Fruit fly (Drosophila melanogaster) whole organism, embryonic: ENCODE results near the gene sky.

Source experiments
- Bgb ChIP-seq: fragments of 200-800 bp; sonication (Bioruptor generic); IDR thresholded peaks from 2 replicates; pipeline ENCODE4 v1.3.6; 2022; ENCODE audit warnings: missing biosample characterization, missing genetic modification characterization; ENCODE audit not compliant: partially characterized antibody
- CG10366 ChIP-seq: fragments of 200-800 bp; sonication (Bioruptor generic); IDR thresholded peaks from 2 replicates; pipeline ENCODE4 v1.3.6; 2022; ENCODE audit warnings: missing biosample characterization, missing genetic modification characterization
- CG11723 ChIP-seq: fragments of 200-800 bp; sonication (Bioruptor generic); optimal IDR thresholded peaks from 2 replicates; lab custom pipeline; 2017; ENCODE audit warnings: missing biosample characterization, mild to moderate bottlenecking, missing genetic modification characterization
- CG12155 ChIP-seq: fragments of 200-800 bp; sonication (Bioruptor generic); optimal IDR thresholded peaks from 3 replicates; lab custom pipeline; 2016; ENCODE audit warnings: missing biosample characterization, missing genetic modification characterization
- CG12942 ChIP-seq: fragments of 200-800 bp; sonication (Bioruptor generic); optimal IDR thresholded peaks from 3 replicates; lab custom pipeline; 2016; ENCODE audit warnings: missing biosample characterization, missing genetic modification characterization
- CG13775 ChIP-seq: fragments of 200-800 bp; sonication (Bioruptor generic); optimal IDR thresholded peaks from 3 replicates; lab custom pipeline; 2017; ENCODE audit warnings: missing biosample characterization, mild to moderate bottlenecking, missing genetic modification characterization
- CG15269 ChIP-seq: fragments of 200-800 bp; sonication (Bioruptor generic); optimal IDR thresholded peaks from 2 replicates; lab custom pipeline; 2018; ENCODE audit warnings: missing biosample characterization, mild to moderate bottlenecking, missing genetic modification characterization, moderate library complexity
- CG17361 ChIP-seq: fragments of 200-800 bp; sonication (Bioruptor generic); IDR thresholded peaks from 3 replicates; pipeline ENCODE4 v1.3.6; 2022; ENCODE audit warnings: missing biosample characterization, missing genetic modification characterization
- CG17612 ChIP-seq: fragments of 200-800 bp; sonication (Bioruptor generic); IDR thresholded peaks from 2 replicates; pipeline ENCODE4 v1.3.6; 2022; ENCODE audit warnings: missing biosample characterization, missing genetic modification characterization
- CG17912 ChIP-seq: fragments of 200-800 bp; sonication (Bioruptor generic); optimal IDR thresholded peaks from 2 replicates; lab custom pipeline; 2018; ENCODE audit warnings: missing biosample characterization, mild to moderate bottlenecking, missing genetic modification characterization
- CG2116 ChIP-seq: fragments of 200-800 bp; sonication (Bioruptor generic); optimal IDR thresholded peaks from 3 replicates; lab custom pipeline; 2018; ENCODE audit warnings: missing biosample characterization, mild to moderate bottlenecking, missing genetic modification characterization
- CG3163 ChIP-seq: fragments of 200-800 bp; sonication (Bioruptor generic); optimal IDR thresholded peaks from 3 replicates; lab custom pipeline; 2016; ENCODE audit warnings: missing biosample characterization, missing genetic modification characterization
- CG33213 ChIP-seq: fragments of 200-800 bp; sonication (Bioruptor generic); optimal IDR thresholded peaks from 3 replicates; lab custom pipeline; 2016; ENCODE audit warnings: missing biosample characterization, missing genetic modification characterization
- CG3407 ChIP-seq: fragments of 200-800 bp; sonication (Bioruptor generic); optimal IDR thresholded peaks from 2 replicates; lab custom pipeline; 2018; ENCODE audit warnings: missing biosample characterization, mild to moderate bottlenecking, missing genetic modification characterization
- CG4424 ChIP-seq: fragments of 200-800 bp; sonication (Bioruptor generic); optimal IDR thresholded peaks from 3 replicates; lab custom pipeline; 2016; ENCODE audit warnings: missing biosample characterization, missing genetic modification characterization
- CG6813 ChIP-seq: fragments of 200-800 bp; sonication (Bioruptor generic); optimal IDR thresholded peaks from 2 replicates; lab custom pipeline; 2017; ENCODE audit warnings: missing biosample characterization, missing genetic modification characterization, mild to moderate bottlenecking, moderate library complexity, missing genetic modification reagents
- CG6854 ChIP-seq: fragments of 200-800 bp; sonication (Bioruptor generic); optimal IDR thresholded peaks from 3 replicates; lab custom pipeline; 2017; ENCODE audit warnings: missing biosample characterization, mild to moderate bottlenecking, missing genetic modification characterization
- CG8765 ChIP-seq: fragments of 200-800 bp; sonication (Bioruptor generic); IDR thresholded peaks from 2 replicates; pipeline ENCODE4 v1.3.6; 2022; ENCODE audit warnings: missing biosample characterization, missing genetic modification characterization
- CG8944 ChIP-seq: fragments of 200-800 bp; sonication (Bioruptor generic); optimal IDR thresholded peaks from 3 replicates; lab custom pipeline; 2016; ENCODE audit warnings: missing biosample characterization, missing genetic modification characterization
- CG9797 ChIP-seq: fragments of 200-800 bp; sonication (Bioruptor generic); optimal IDR thresholded peaks from 3 replicates; lab custom pipeline; 2018; ENCODE audit warnings: missing biosample characterization, mild to moderate bottlenecking, missing genetic modification characterization
- D ChIP-seq, 2 experiments: fragments of 200-800 bp in 1 of 2; fragments of >200 bp in 1 of 2; sonication (Bioruptor generic) in 1 of 2; optimal IDR thresholded peaks; 2 replicates in 1 of 2; 3 replicates in 1 of 2; lab custom pipeline; 2017; ENCODE audit warnings: mild to moderate bottlenecking in 1 of 2, missing biosample characterization in 1 of 2, missing genetic modification characterization in 1 of 2, missing genetic modification reagents in 1 of 2
- Deaf1 ChIP-seq: fragments of 200-800 bp; optimal IDR thresholded peaks from 3 replicates; lab custom pipeline; 2019; ENCODE audit warnings: missing biosample characterization, mild to moderate bottlenecking, missing genetic modification characterization, moderate library complexity
- Dek ChIP-seq: fragments of 200-800 bp; sonication (Bioruptor generic); optimal IDR thresholded peaks from 3 replicates; lab custom pipeline; 2019; ENCODE audit warnings: missing biosample characterization, mild to moderate bottlenecking, missing genetic modification characterization, moderate library complexity
- Dref ChIP-seq: fragments of 200-800 bp; sonication (Bioruptor generic); IDR thresholded peaks from 2 replicates; pipeline ENCODE4 v1.3.6; 2022; ENCODE audit warnings: missing biosample characterization, missing genetic modification characterization
- E2f2 ChIP-seq: fragments of 200-800 bp; sonication (Bioruptor generic); IDR thresholded peaks from 2 replicates; pipeline ENCODE4 v1.3.6; 2022; ENCODE audit warnings: missing biosample characterization, missing genetic modification characterization
- GATAe ChIP-seq: fragments of 200-800 bp; sonication (Bioruptor generic); conservative IDR thresholded peaks from 2 replicates; pipeline ENCODE4 v1.3.6; 2022; ENCODE audit warnings: missing biosample characterization, missing genetic modification characterization
- Hmx ChIP-seq: fragments of 200-800 bp; sonication (Bioruptor generic); optimal IDR thresholded peaks from 2 replicates; lab custom pipeline; 2016; ENCODE audit warnings: missing biosample characterization, missing genetic modification characterization
- Lim3 ChIP-seq: fragments of 200-800 bp; sonication (Bioruptor generic); IDR thresholded peaks from 2 replicates; pipeline ENCODE4 v1.3.6; 2022; ENCODE audit warnings: missing biosample characterization, missing genetic modification characterization
- Meics ChIP-seq: fragments of 200-800 bp; sonication (Bioruptor generic); optimal IDR thresholded peaks from 2 replicates; lab custom pipeline; 2017; ENCODE audit warnings: missing biosample characterization, mild to moderate bottlenecking, missing genetic modification characterization
- NK7.1 ChIP-seq: fragments of 200-800 bp; sonication (Bioruptor generic); optimal IDR thresholded peaks from 3 replicates; lab custom pipeline; 2016; ENCODE audit warnings: missing biosample characterization, missing genetic modification characterization
- Ravus ChIP-seq: fragments of 200-800 bp; sonication (Bioruptor generic); IDR thresholded peaks from 2 replicates; pipeline ENCODE4 v1.3.6; 2022; ENCODE audit warnings: missing biosample characterization, missing genetic modification characterization
- Sry-β ChIP-seq: fragments of 200-800 bp; sonication (Bioruptor generic); optimal IDR thresholded peaks from 2 replicates; lab custom pipeline; 2018; ENCODE audit warnings: missing biosample characterization, mild to moderate bottlenecking, missing genetic modification characterization, moderate library complexity
- Xbp1 ChIP-seq: fragments of 200-800 bp; sonication (Bioruptor generic); optimal IDR thresholded peaks from 3 replicates; lab custom pipeline; 2016; ENCODE audit warnings: missing biosample characterization, mild to moderate bottlenecking, missing genetic modification characterization
- cg ChIP-seq: fragments of 200-800 bp; sonication (Bioruptor generic); optimal IDR thresholded peaks from 3 replicates; lab custom pipeline; 2019; ENCODE audit warnings: missing biosample characterization, mild to moderate bottlenecking, missing genetic modification characterization, moderate library complexity
- crc ChIP-seq: fragments of 200-800 bp; sonication (Bioruptor generic); optimal IDR thresholded peaks from 2 replicates; lab custom pipeline; 2016; ENCODE audit warnings: missing biosample characterization, missing genetic modification characterization
- eyg ChIP-seq: fragments of 200-800 bp; sonication (Bioruptor generic); optimal IDR thresholded peaks from 3 replicates; lab custom pipeline; 2016; ENCODE audit warnings: missing biosample characterization, missing genetic modification characterization
- gem ChIP-seq: fragments of 200-800 bp; sonication (Bioruptor generic); optimal IDR thresholded peaks from 2 replicates; lab custom pipeline; 2019; ENCODE audit warnings: missing biosample characterization, mild to moderate bottlenecking, missing genetic modification characterization, moderate library complexity
- grau ChIP-seq: fragments of 200-800 bp; optimal IDR thresholded peaks from 3 replicates; lab custom pipeline; 2019; ENCODE audit warnings: missing biosample characterization, mild to moderate bottlenecking, missing genetic modification characterization, moderate library complexity
- gt ChIP-seq: fragments of 200-800 bp; sonication (Bioruptor generic); IDR thresholded peaks from 2 replicates; pipeline ENCODE4 v1.3.6; 2022; ENCODE audit warnings: missing biosample characterization, missing genetic modification characterization
- h ChIP-seq: fragments of >200 bp; optimal IDR thresholded peaks from 2 replicates; lab custom pipeline; 2017
- ind ChIP-seq: fragments of 200-800 bp; sonication (Bioruptor generic); optimal IDR thresholded peaks from 3 replicates; lab custom pipeline; 2016; ENCODE audit warnings: missing biosample characterization, missing genetic modification characterization
- inv ChIP-seq: fragments of 200-800 bp; sonication (Bioruptor generic); IDR thresholded peaks from 2 replicates; pipeline ENCODE4 v1.3.6; 2022; ENCODE audit warnings: missing biosample characterization, missing genetic modification characterization; ENCODE audit not compliant: partially characterized antibody
- klu ChIP-seq: fragments of 200-800 bp; sonication (Bioruptor generic); IDR thresholded peaks from 2 replicates; pipeline ENCODE4 v1.3.6; 2022; ENCODE audit warnings: missing biosample characterization, missing genetic modification characterization
- lab ChIP-seq: fragments of 200-800 bp; sonication (Bioruptor generic); optimal IDR thresholded peaks from 3 replicates; lab custom pipeline; 2017; ENCODE audit warnings: missing biosample characterization, missing genetic modification characterization, mild to moderate bottlenecking, moderate library complexity, missing genetic modification reagents
- otp ChIP-seq: fragments of 200-800 bp; sonication (Bioruptor generic); IDR thresholded peaks from 3 replicates; pipeline ENCODE4, ENCODE4 v1.3.6; 2022; ENCODE audit warnings: missing biosample characterization, missing genetic modification characterization
- row ChIP-seq: fragments of 200-800 bp; sonication (Bioruptor generic); IDR thresholded peaks from 3 replicates; pipeline ENCODE4 v1.3.6; 2022; ENCODE audit warnings: missing biosample characterization, missing genetic modification characterization
- schlank ChIP-seq: fragments of 200-800 bp; sonication (Bioruptor generic); optimal IDR thresholded peaks from 2 replicates; lab custom pipeline; 2018; ENCODE audit warnings: missing biosample characterization, mild to moderate bottlenecking, missing genetic modification characterization
- scrt ChIP-seq: fragments of 200-800 bp; sonication (Bioruptor generic); optimal IDR thresholded peaks from 2 replicates; lab custom pipeline; 2018; ENCODE audit warnings: missing biosample characterization, mild to moderate bottlenecking, missing genetic modification characterization, moderate library complexity
- sim ChIP-seq: fragments of 200-800 bp; sonication (Bioruptor generic); IDR thresholded peaks from 2 replicates; pipeline ENCODE4 v1.3.6; 2022; ENCODE audit warnings: missing biosample characterization, missing genetic modification characterization
- unc-4 ChIP-seq: fragments of 200-800 bp; sonication (Bioruptor generic); IDR thresholded peaks from 2 replicates; pipeline ENCODE4 v1.3.6; 2022; ENCODE audit warnings: missing biosample characterization, missing genetic modification characterization; ENCODE audit not compliant: partially characterized antibody
- vfl ChIP-seq: fragments of 200-800 bp; sonication (Bioruptor generic); optimal IDR thresholded peaks from 2 replicates; lab custom pipeline; 2016; ENCODE audit warnings: missing biosample characterization, missing genetic modification characterization
- vvl ChIP-seq: fragments of 200-800 bp; sonication (Bioruptor generic); IDR thresholded peaks from 2 replicates; pipeline ENCODE4 v1.3.6; 2022; ENCODE audit warnings: missing biosample characterization, missing genetic modification characterization

sky gene

DNA sequence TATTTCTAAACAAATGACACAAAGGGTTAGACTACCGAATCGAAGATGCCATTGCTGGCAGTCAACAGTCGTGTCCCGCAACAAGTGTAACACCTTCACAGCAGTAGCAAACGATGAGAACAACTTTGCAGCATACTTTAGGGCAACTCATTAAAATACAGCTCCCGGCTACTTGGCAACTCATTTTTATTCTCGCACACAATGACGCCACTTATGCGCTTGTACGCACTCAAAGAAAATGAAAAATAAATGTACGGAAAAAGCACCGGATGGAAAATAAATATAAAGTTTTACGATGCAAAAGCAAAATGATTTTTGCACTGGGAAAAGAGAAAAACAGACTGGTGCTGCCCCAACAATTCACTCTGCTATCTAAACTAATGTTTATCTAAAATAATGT lies 27.5 kb downstream of the sky start (continued):
- TF ChIP-seq Ravus (GFP tag; lab: Robert Waterston, UW) (no peak), CG6854 (GFP tag; lab: Kevin White, UChicago) (no peak), Xbp1 (GFP tag; lab: Kevin White, UChicago) (peak; percentile 12), CG13775 (GFP tag; lab: Kevin White, UChicago) (peak; percentile 2), CG15269 (tag; lab: Kevin White, UChicago) (no peak), Bgb (GFP tag; lab: Robert Waterston, UW) (no peak; the same call in 1 of the 2 replicates), ind (GFP tag; lab: Kevin White, UChicago) (no peak), D (optimal IDR thresholded peaks at IDR 0.05; lab: Kevin White, UChicago) (no peak), D (GFP tag; optimal IDR thresholded peaks at IDR 0.05; lab: Kevin White, UChicago) (no peak), lab (GFP tag; lab: Kevin White, UChicago) (peak; percentile 61), CG12155 (GFP tag; lab: Kevin White, UChicago) (no peak), CG3163 (GFP tag; lab: Kevin White, UChicago) (no peak), Meics (no peak), vfl (GFP tag; lab: Kevin White, UChicago) (no peak), eyg (GFP tag; lab: Kevin White, UChicago) (no peak), Lim3 (no peak), CG2116 (GFP tag; lab: Kevin White, UChicago) (no peak), CG4424 (no peak), sim (GFP tag; lab: Robert Waterston, UW) (no peak), schlank (tag; lab: Kevin White, UChicago) (no peak), gt (GFP tag; lab: Robert Waterston, UW) (no peak), klu (GFP tag; lab: Robert Waterston, UW) (no peak), Sry-β (GFP tag; lab: Kevin White, UChicago) (no peak), unc-4 (GFP tag; lab: Robert Waterston, UW) (no peak), NK7.1 (GFP tag; lab: Kevin White, UChicago) (no peak), gem (tag; lab: Kevin White, UChicago) (peak; percentile 3), Dek (tag; lab: Kevin White, UChicago) (no peak), inv (GFP tag; lab: Robert Waterston, UW) (no peak), CG9797 (GFP tag; lab: Kevin White, UChicago) (no peak), CG17612 (GFP tag; lab: Robert Waterston, UW) (no peak), CG6813 (GFP tag; lab: Kevin White, UChicago) (no peak), E2f2 (GFP tag; lab: Robert Waterston, UW) (no peak), grau (tag; lab: Kevin White, UChicago) (no peak), CG33213 (GFP tag; lab: Kevin White, UChicago) (no peak), CG12942 (GFP tag; lab: Kevin White, UChicago) (no peak), CG17912 (GFP tag; lab: Kevin White, UChicago) (no peak), Hmx (no peak), CG8765 (GFP tag; lab: Robert Waterston, UW) (no peak), crc (GFP tag; lab: Kevin White, UChicago) (no peak), otp (GFP tag; lab: Robert Waterston, UW) (no peak), row (GFP tag; lab: Robert Waterston, UW) (peak; percentile 54), CG10366 (GFP tag; lab: Robert Waterston, UW) (no peak), scrt (GFP tag; lab: Kevin White, UChicago) (no peak), GATAe (GFP tag; lab: Robert Waterston, UW) (no peak), Dref (no peak), Deaf1 (tag; lab: Kevin White, UChicago) (no peak), CG3407 (GFP tag; lab: Kevin White, UChicago) (no peak), CG17361 (GFP tag; lab: Robert Waterston, UW) (no peak), cg (peak; percentile 61), vvl (peak; percentile 50), CG11723 (GFP tag; lab: Kevin White, UChicago) (no peak), CG8944 (GFP tag; lab: Kevin White, UChicago) (no peak), h (no peak)
